Worm (Caenorhabditis elegans): ENCODE data around the gene F23D12.1.

ce11 chrX:14460412-14460811 lies 32.5 kb upstream of the F23D12.1 start, which contains the start of gene Y66C5A.2:
- TF ChIP-seq him-1 (tag; optimal IDR thresholded peaks at IDR 0.05) (no peak), W03F9.2 (tag; optimal IDR thresholded peaks at IDR 0.05) (no peak), dao-5 (tag; optimal IDR thresholded peaks at IDR 0.05) (no peak)

All from whole organism, L4/young adult.